Worm (Caenorhabditis elegans): Measurements from ENCODE around the gene F11C1.7.

DNA sequence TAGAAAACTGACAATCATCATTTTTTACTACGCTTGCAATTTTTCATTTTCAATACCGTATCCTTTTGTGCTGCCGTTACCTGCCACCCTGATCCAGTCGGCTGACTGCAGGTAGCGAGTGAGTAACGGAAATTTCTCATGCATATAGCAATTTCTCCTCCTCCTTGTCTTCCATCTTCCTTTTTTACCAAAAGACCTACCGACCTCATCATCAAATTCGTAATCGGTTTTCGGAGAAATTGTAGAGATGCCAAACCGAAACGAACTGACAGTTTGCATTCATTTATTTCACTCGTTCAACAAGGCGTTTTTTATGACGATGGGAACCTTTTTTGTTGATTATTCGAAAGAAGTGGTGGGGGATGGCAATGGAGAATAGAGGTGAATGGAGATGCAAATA is 27.1 kb downstream of the F11C1.7 start:
- TF ChIP-seq T22C8.4 (GFP tag; IDR thresholded peaks at IDR 0.05), result no peak
- no peak for TF ChIP-seq tab-1 (GFP tag; IDR thresholded peaks at IDR 0.05)
- no peak for TF ChIP-seq flt-1 (GFP tag; IDR thresholded peaks at IDR 0.05)
- no peak for TF ChIP-seq med-1 (GFP tag; optimal IDR thresholded peaks at IDR 0.05; ENCODE audit: insufficient read depth)
- no peak for TF ChIP-seq ztf-23 (GFP tag; IDR thresholded peaks at IDR 0.05)
- no peak for TF ChIP-seq cog-1 (tag; optimal IDR thresholded peaks at IDR 0.05)
- TF ChIP-seq klf-2 (GFP tag; conservative IDR thresholded peaks at IDR 0.05), result no peak
- TF ChIP-seq ref-1 (GFP tag; conservative IDR thresholded peaks at IDR 0.05), result no peak
- no peak for TF ChIP-seq ztf-29 (GFP tag; IDR thresholded peaks at IDR 0.05)
